Worm (Caenorhabditis elegans): ENCODE data around the gene C29F5.8.

C29F5.8 gene

DNA sequence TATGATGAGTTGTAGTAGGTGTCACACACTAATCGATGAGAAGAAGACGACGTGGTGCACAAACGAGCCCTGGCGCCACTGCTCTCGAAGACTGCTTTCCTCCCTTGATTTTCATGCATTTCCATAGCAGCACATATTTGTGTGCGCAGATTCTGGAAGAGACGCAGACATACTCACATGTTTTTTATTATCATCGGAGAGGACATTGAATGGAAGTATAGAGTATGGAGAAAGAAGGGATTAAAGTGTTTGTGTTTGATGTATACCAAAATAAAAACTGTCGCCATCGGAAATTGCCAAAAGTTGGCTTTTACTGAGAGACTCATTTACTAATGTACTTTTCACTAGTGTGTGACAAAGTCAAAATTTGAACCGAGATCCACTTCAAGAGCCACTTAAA, 12.0 kb upstream of the C29F5.8 start, which contains the start of gene mps-1:
Gene mps-1 (minus strand): TSS at position 101 of the 400 bp plus-strand sequence.
- TF ChIP-seq dmd-9 (GFP tag; IDR thresholded peaks at IDR 0.05): no peak
- no peak for TF ChIP-seq fos-1 (tag; optimal IDR thresholded peaks at IDR 0.05)
- no peak for TF ChIP-seq zfp-3 (GFP tag; conservative IDR thresholded peaks at IDR 0.05)
- TF ChIP-seq dmd-8 (GFP tag; IDR thresholded peaks at IDR 0.05): no peak
- TF ChIP-seq lin-15B (tag; optimal IDR thresholded peaks at IDR 0.05): no peak
- TF ChIP-seq nhr-77 (tag; optimal IDR thresholded peaks at IDR 0.05): no peak

DNA sequence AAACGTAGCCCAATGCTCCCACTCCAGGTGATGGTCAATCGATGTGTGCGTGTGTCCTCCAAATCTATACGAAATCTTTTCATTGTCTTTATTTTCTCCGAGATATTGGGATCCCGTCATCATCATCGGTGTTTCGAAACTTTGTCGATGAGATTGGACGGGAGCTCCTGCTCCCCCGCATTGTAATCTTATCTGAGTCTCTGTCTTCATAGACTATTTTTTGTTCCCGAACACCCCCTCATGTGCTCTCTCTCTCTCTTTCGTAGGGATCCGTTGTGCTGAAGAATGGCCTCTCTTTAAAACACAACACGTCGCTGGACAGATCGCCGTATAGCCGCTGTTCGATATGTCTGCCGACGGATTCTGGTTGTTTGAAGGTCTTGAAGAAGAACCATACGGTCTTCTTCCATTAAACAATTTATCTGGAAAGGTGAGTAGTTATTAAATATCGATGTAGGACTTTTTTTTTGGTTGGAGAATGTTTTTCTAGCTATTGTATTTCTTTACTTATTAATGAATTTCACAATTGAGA, 3.0 kb upstream of the C29F5.8 start, which contains the start of gene C29F5.1:
Gene C29F5.1 (plus strand): TSS at position 317 of the 532 bp plus-strand sequence.
- 0 out of 2 replicates have a peak, but pooled peaks have one; percentile 41 for TF ChIP-seq ZK337.2 (GFP tag; IDR thresholded peaks at IDR 0.05)
- no peak for TF ChIP-seq daf-8 (GFP tag; IDR thresholded peaks at IDR 0.05)
- no peak for TF ChIP-seq lin-29 (GFP tag; IDR thresholded peaks at IDR 0.05)
- TF ChIP-seq nhr-11 (tag; optimal IDR thresholded peaks at IDR 0.05): peak; percentile 36
- TF ChIP-seq nhr-28 (tag; optimal IDR thresholded peaks at IDR 0.05): peak; percentile 4
- no peak for TF ChIP-seq fkh-10 (GFP tag; optimal IDR thresholded peaks at IDR 0.05)
- no peak for TF ChIP-seq hlh-11 (tag; optimal IDR thresholded peaks at IDR 0.05)
- TF ChIP-seq sdz-12 (GFP tag; optimal IDR thresholded peaks at IDR 0.05): no peak
- peak in 1 of 2 experiments; percentile 18 for TF ChIP-seq daf-16 (GFP tag; optimal IDR thresholded peaks at IDR 0.05)
- TF ChIP-seq daf-16 (tag; optimal IDR thresholded peaks at IDR 0.05): no peak

- TF ChIP-seq Y5F2A.4 (GFP tag; optimal IDR thresholded peaks at IDR 0.05) (no peak), mdt-29 (GFP tag; IDR thresholded peaks at IDR 0.05) (no peak), aha-1 (tag) (peak; percentile 80)
These were observed 3.0 kb downstream of the C29F5.8 start, which contains the start of gene glb-10 for ce11 chrII:6309198-6309597. Gene glb-10 (minus strand): TSS chrII:6309298.

DNA sequence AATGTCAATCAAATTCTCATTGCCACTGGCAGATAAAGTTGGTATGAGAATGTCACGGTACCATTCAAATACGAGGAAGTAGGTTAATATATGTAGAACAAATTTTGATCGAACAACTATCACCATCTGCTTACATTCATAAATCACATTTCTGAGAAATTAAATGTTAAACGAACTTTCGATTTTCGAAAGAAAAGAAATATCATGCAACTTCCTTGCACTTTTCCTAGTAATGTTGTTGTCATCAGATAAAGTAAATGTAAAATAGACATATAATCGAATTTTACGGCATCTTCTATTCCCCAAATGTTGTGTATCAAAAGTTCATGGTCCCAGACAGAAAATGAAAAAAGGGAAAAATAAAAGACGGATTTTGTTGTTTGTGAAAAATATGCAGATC, 5.2 kb downstream of the C29F5.8 start:
- no peak for TF ChIP-seq pha-4 (GFP tag; IDR thresholded peaks at IDR 0.05)
- TF ChIP-seq pha-4 (tag; optimal IDR thresholded peaks at IDR 0.05): no peak
- TF ChIP-seq unc-62 (GFP tag; optimal IDR thresholded peaks at IDR 0.05 in 1 of 2): peak in 1 of 2 experiments; percentile 44
- TF ChIP-seq unc-62 (tag; optimal IDR thresholded peaks at IDR 0.05): no peak
- no peak for TF ChIP-seq rbr-2 (tag; optimal IDR thresholded peaks at IDR 0.05)

DNA sequence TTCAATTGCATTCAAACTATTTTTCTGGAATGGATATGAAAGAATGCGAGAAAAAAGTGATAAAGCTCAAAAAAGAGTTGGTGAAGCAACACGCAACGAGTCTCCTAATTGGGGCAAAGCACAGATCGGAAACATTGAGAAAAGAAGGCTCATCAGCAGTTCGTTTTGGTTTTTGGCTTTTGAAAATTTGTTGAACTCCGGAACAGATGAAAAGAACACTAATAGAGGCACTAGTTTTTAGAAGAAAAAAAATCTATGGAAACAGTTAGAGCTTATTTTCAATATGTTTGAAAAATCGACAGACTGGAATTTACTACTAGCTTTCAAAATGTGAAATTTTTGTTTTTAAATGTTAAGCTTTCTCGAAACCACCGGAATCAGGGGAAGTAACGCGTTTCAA, 5.7 kb downstream of the C29F5.8 start:
- TF ChIP-seq aha-1 (tag): peak; percentile 70
- no peak for TF ChIP-seq ceh-20 (GFP tag; IDR thresholded peaks at IDR 0.05)
- TF ChIP-seq egl-27 (tag; optimal IDR thresholded peaks at IDR 0.05): no peak

DNA sequence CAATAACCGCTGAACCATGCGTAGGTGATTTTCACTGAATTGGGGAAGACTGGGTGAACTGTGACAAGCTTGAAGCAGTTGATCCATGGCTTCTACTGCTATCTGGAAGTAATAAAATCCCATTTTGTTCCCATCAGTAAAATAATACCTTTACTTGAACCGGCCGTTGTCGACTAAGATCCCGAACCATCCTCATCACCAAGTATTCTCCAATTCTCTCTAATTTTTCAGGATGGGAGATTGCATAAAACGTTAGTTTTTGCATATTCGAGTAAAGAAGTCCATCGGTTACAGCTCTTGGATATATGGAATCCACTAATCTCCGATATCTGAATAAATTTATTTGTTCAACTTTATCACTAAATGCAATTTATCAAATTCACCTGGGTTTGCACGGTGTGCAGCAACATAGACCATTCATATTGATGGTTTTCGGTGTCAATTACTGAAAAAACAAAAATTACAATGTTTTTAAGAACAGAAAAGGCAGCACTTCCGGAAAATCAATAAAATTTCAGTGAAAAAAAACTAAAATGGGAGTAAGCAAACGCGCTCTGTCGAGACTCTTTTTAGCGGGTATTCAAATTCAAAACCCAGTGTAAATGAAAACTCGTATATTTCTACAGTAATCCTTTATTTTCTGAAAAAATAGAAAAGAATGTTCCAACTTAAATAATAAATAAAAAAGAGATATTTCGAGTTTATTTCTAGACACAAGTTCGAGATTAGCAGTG, 14.6 kb downstream of the C29F5.8 start, which contains the start of gene efr-3:
Gene efr-3 (minus strand): TSS at position 505 of the 734 bp plus-strand sequence.
- no peak for TF ChIP-seq egl-43 (GFP tag; IDR thresholded peaks at IDR 0.05)
- 0 out of 2 replicates have a peak, but pooled peaks have one; percentile 16 for TF ChIP-seq hmg-1.1 (GFP tag; IDR thresholded peaks at IDR 0.05)
- no peak for TF ChIP-seq daf-16 (GFP tag; optimal IDR thresholded peaks at IDR 0.05)
- no peak for TF ChIP-seq daf-16 (tag; optimal IDR thresholded peaks at IDR 0.05)
- no peak for TF ChIP-seq cey-2 (tag; optimal IDR thresholded peaks at IDR 0.05; ENCODE audit: borderline replicate concordance, insufficient read depth)
- TF ChIP-seq unc-62 (GFP tag; optimal IDR thresholded peaks at IDR 0.05 in 1 of 2): peak in 1 of 2 experiments; percentile 93
- TF ChIP-seq unc-62 (tag; optimal IDR thresholded peaks at IDR 0.05): no peak
- TF ChIP-seq T20F7.1 (GFP tag; optimal IDR thresholded peaks at IDR 0.05): no peak
- no peak for TF ChIP-seq lim-7 (GFP tag; IDR thresholded peaks at IDR 0.05)
- peak in 1 of 2 experiments; percentile 65 for TF ChIP-seq lsy-2 (tag; optimal IDR thresholded peaks at IDR 0.05)
- no peak for TF ChIP-seq dmd-6 (GFP tag; IDR thresholded peaks at IDR 0.05)
- TF ChIP-seq dpl-1 (GFP tag; optimal IDR thresholded peaks at IDR 0.05): peak; percentile 88
- TF ChIP-seq zag-1 (tag; optimal IDR thresholded peaks at IDR 0.05): no peak
- TF ChIP-seq hlh-30 (tag; optimal IDR thresholded peaks at IDR 0.05; ENCODE audit: insufficient read depth): peak; percentile 11
- no peak for TF ChIP-seq madf-9 (GFP tag; conservative IDR thresholded peaks at IDR 0.05)
- peak; percentile 93 for TF ChIP-seq lin-38 (GFP tag; IDR thresholded peaks at IDR 0.05)
- TF ChIP-seq aha-1 (tag): peak; percentile 88
- TF ChIP-seq mes-2 (tag; optimal IDR thresholded peaks at IDR 0.05; ENCODE audit: poor library complexity, severe bottlenecking): peak; percentile 40
- TF ChIP-seq rbr-2 (tag; optimal IDR thresholded peaks at IDR 0.05): peak; percentile 20
- peak; percentile 23 for TF ChIP-seq nhr-6 (tag; optimal IDR thresholded peaks at IDR 0.05)
- TF ChIP-seq mdl-1 (tag; optimal IDR thresholded peaks at IDR 0.05): no peak

Data from whole organism, L4 larva.